Worm (Caenorhabditis elegans): ENCODE measurements around the gene Y69A2AR.22.
A peak's percentile ranks its signal among the peaks of the same experiment; 100 is the strongest.

The Y69A2AR.22 gene

DNA sequence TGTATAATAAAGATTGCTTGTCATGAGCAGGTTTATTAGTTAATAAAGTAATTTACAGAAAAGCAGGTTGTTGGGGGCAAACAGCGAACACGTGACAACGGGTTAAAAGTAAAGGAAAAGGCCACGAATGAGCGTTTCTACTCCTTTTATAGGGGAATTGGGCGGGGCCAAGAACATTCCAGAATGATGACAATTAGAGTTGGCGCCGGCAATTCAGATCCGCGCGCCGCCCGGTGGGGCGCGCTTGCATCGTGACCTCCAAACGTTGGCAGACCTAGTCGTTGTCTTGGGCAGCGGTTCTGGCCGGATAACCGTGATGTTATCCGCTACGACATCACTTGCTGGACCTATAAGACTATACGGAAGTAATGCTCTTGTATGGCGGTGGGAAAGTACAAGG lies 5.1 kb downstream of the Y69A2AR.22 start:
- TF ChIP-seq set-16 (GFP tag; IDR thresholded peaks at IDR 0.05) (peak; percentile 27; the same call in 1 of the 2 replicates), egl-43 (GFP tag; IDR thresholded peaks at IDR 0.05) (peak; percentile 51; the same call in 1 of the 2 replicates), lin-38 (GFP tag; IDR thresholded peaks at IDR 0.05) (0 out of 2 replicates have a peak, but pooled peaks have one; percentile 37)

DNA sequence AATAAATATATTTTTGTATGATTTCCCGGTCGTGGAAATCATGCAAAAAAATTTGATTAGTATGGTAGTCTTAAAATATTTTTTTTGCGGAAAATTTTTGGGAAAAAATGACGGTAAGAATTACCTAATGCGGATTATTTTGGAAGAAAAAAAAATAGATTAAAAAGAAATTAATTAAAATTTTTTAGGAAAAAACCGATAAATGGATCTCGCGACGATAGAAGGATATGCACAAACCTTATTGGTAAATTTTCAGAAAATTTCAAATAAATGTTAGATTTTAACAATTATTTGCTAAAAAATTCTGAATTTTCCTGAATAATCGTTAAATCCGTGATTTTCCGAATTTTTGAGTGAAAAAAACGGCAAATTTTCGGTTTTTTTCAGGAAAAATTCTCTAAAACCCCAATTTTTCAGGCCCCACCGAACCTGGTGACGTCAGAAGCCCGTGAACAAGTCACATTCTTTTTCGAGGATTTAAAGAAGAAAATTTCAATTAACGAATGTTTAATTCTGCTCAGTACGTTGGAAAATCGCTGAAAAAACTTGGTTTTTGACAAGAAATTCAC lies 10.0 kb downstream of the Y69A2AR.22 start, which contains the start of gene Y69A2AR.16:
Y69A2AR.16 (plus strand) TSS at position 189 of the 569 bp plus-strand sequence.
- no peak for TF ChIP-seq duxl-1 (tag; optimal IDR thresholded peaks at IDR 0.05; ENCODE audit: poor library complexity)
- no peak for TF ChIP-seq hlh-11 (tag; optimal IDR thresholded peaks at IDR 0.05)
- no peak for TF ChIP-seq set-16 (GFP tag; IDR thresholded peaks at IDR 0.05)
- TF ChIP-seq ZK337.2 (GFP tag; IDR thresholded peaks at IDR 0.05): no peak
- 0 out of 2 replicates have a peak, but pooled peaks have one; percentile 12 for TF ChIP-seq vab-7 (GFP tag; IDR thresholded peaks at IDR 0.05)
- no peak for TF ChIP-seq F49E8.2 (tag; optimal IDR thresholded peaks at IDR 0.05; ENCODE audit: borderline replicate concordance)
- TF ChIP-seq dmd-6 (GFP tag; IDR thresholded peaks at IDR 0.05): no peak
- peak; percentile 55 for TF ChIP-seq lin-38 (GFP tag; IDR thresholded peaks at IDR 0.05)
- peak; percentile 13; the same call in 1 of the 2 replicates for TF ChIP-seq pha-4 (GFP tag; IDR thresholded peaks at IDR 0.05)
- TF ChIP-seq pha-4 (tag; optimal IDR thresholded peaks at IDR 0.05): no peak
- peak; percentile 10 for TF ChIP-seq aha-1 (tag)
- TF ChIP-seq nhr-76 (tag; optimal IDR thresholded peaks at IDR 0.05): no peak
- peak; percentile 30; the same call in 1 of the 2 replicates for TF ChIP-seq T26A8.4 (GFP tag; IDR thresholded peaks at IDR 0.05)
- no peak for TF ChIP-seq snpc-1.2 (GFP tag; IDR thresholded peaks at IDR 0.05)
- no peak for TF ChIP-seq nhr-28 (tag; optimal IDR thresholded peaks at IDR 0.05)
- TF ChIP-seq zip-11 (GFP tag; IDR thresholded peaks at IDR 0.05): no peak
- TF ChIP-seq nhr-6 (tag; optimal IDR thresholded peaks at IDR 0.05): no peak
- TF ChIP-seq D1046.2 (GFP tag; IDR thresholded peaks at IDR 0.05): no peak
- TF ChIP-seq zfp-2 (tag; optimal IDR thresholded peaks at IDR 0.05): no peak
- TF ChIP-seq attf-4 (tag; optimal IDR thresholded peaks at IDR 0.05): no peak
- 0 out of 2 replicates have a peak, but pooled peaks have one; percentile 36 for TF ChIP-seq ctbp-1 (GFP tag; IDR thresholded peaks at IDR 0.05)
- 0 out of 2 replicates have a peak, but pooled peaks have one; percentile 70 for TF ChIP-seq zfp-3 (GFP tag; conservative IDR thresholded peaks at IDR 0.05)
- peak; percentile 32 for TF ChIP-seq mep-1 (tag; optimal IDR thresholded peaks at IDR 0.05)
- TF ChIP-seq arid-1 (GFP tag; conservative IDR thresholded peaks at IDR 0.05): no peak
- TF ChIP-seq aly-2 (tag; optimal IDR thresholded peaks at IDR 0.05): no peak
- TF ChIP-seq hlh-30 (tag; optimal IDR thresholded peaks at IDR 0.05; ENCODE audit: insufficient read depth): no peak
- TF ChIP-seq dpl-1 (GFP tag; optimal IDR thresholded peaks at IDR 0.05): no peak
- TF ChIP-seq F26F4.8 (GFP tag; conservative IDR thresholded peaks at IDR 0.05): no peak
- TF ChIP-seq lsy-2 (tag; optimal IDR thresholded peaks at IDR 0.05): peak in 1 of 2 experiments; percentile 42
- peak; percentile 30 for TF ChIP-seq nhr-102 (tag; optimal IDR thresholded peaks at IDR 0.05)

DNA sequence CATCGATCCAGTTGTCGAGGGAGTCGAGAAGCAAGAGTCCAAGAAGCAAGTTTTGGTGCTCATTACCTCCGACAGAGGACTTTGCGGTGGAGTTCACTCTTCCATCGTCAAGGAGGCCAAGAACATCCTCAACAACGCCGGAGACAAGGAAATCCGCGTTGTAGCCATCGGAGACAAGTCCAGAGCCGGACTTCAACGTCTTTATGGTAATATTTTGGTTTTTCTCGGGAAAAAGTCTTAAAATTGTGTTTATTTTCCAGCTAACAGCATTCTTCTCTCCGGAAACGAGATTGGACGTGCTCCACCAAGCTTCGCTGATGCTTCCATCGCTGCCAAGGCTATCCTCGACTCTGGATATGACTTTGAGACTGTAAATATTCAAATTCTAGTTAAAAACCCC lies 11.6 kb downstream of the Y69A2AR.22 start:
- no peak for TF ChIP-seq Y75B8A.6 (GFP tag; IDR thresholded peaks at IDR 0.05)
- no peak for TF ChIP-seq nhr-77 (tag; optimal IDR thresholded peaks at IDR 0.05)
- no peak for TF ChIP-seq hif-1 (tag; optimal IDR thresholded peaks at IDR 0.05)
- TF ChIP-seq daf-19 (GFP tag; conservative IDR thresholded peaks at IDR 0.05): no peak
- TF ChIP-seq aha-1 (tag): peak; percentile 96

Data from whole organism, L4 larva.